Fruit fly (Drosophila melanogaster): ENCODE results near the gene CG14882.

dm6 chr3R:16455875-16456274 lies 12.9 kb downstream of the CG14882 start, which contains the start of gene CG14883:
- TF ChIP-seq dsx (GFP tag; optimal IDR thresholded peaks at IDR 0.05; ENCODE audit: poor library complexity, severe bottlenecking) (no peak), Lpt (GFP tag; optimal IDR thresholded peaks at IDR 0.05) (no peak), Hr39 (GFP tag; optimal IDR thresholded peaks at IDR 0.05) (no peak), net (GFP tag; optimal IDR thresholded peaks at IDR 0.05) (no peak), Blimp-1 (GFP tag; optimal IDR thresholded peaks at IDR 0.05) (peak; percentile 97)

Measured in whole organism, prepupa.